Worm (Caenorhabditis elegans) whole organism, L2 larva: ENCODE data around the gene pacs-1.

Experiments
- F13H6.1 ChIP-seq: sonication (generic microtip); optimal IDR thresholded peaks from 2 replicates; lab custom pipeline; 2016; ENCODE audit warnings: missing genetic modification characterization, missing compliant biosample characterization
- ama-1 ChIP-seq: fragments of 150-350 bp; optimal IDR thresholded peaks from 2 replicates; lab custom pipeline; 2018; ENCODE audit warnings: inconsistent platforms
- blmp-1 ChIP-seq: sonication (generic microtip); optimal IDR thresholded peaks from 2 replicates; lab custom pipeline; 2017; ENCODE audit warnings: missing genetic modification characterization, mild to moderate bottlenecking, missing compliant biosample characterization, antibody characterized with exemption, moderate library complexity; ENCODE audit not compliant: insufficient read depth
- crh-2 ChIP-seq: sonication (generic microtip); optimal IDR thresholded peaks from 2 replicates; lab custom pipeline; 2017; ENCODE audit warnings: missing biosample characterization, missing genetic modification characterization
- lin-13 ChIP-seq: fragments of 150-350 bp; optimal IDR thresholded peaks from 2 replicates; lab custom pipeline; 2014; ENCODE audit warnings: missing biosample characterization, missing genetic modification reagents, missing genetic modification characterization
- mbf-1 ChIP-seq: sonication (generic microtip); optimal IDR thresholded peaks from 2 replicates; lab custom pipeline; 2017; ENCODE audit warnings: missing biosample characterization, missing genetic modification characterization
- nhr-11 ChIP-seq: fragments of 150-350 bp; optimal IDR thresholded peaks from 2 replicates; lab custom pipeline; 2014; ENCODE audit warnings: missing biosample characterization, missing genetic modification characterization
- nhr-21 ChIP-seq: fragments of 150-350 bp; optimal IDR thresholded peaks from 2 replicates; lab custom pipeline; 2014; ENCODE audit warnings: missing biosample characterization, missing genetic modification characterization
- nhr-25 ChIP-seq: fragments of 150-350 bp; sonication (generic microtip); optimal IDR thresholded peaks from 3 replicates; lab custom pipeline; 2014; ENCODE audit warnings: missing biosample characterization, missing genetic modification characterization
- sma-3 ChIP-seq: sonication (generic microtip); optimal IDR thresholded peaks from 2 replicates; lab custom pipeline; 2016; ENCODE audit warnings: missing genetic modification reagents, missing genetic modification characterization, missing compliant biosample characterization
- snpc-4 ChIP-seq: fragments of 150-350 bp; optimal IDR thresholded peaks from 2 replicates; lab custom pipeline; 2014; ENCODE audit warnings: missing biosample characterization, missing genetic modification characterization
- unc-39 ChIP-seq: fragments of 150-350 bp; optimal IDR thresholded peaks from 2 replicates; lab custom pipeline; 2014; ENCODE audit warnings: missing biosample characterization, missing genetic modification characterization
- unc-62 ChIP-seq: fragments of 150-350 bp; optimal IDR thresholded peaks from 2 replicates; lab custom pipeline; 2014; ENCODE audit warnings: missing biosample characterization, missing genetic modification reagents, missing genetic modification characterization
- zag-1 ChIP-seq: fragments of 150-350 bp; optimal IDR thresholded peaks from 2 replicates; lab custom pipeline; 2014; ENCODE audit warnings: missing biosample characterization, missing genetic modification characterization
- ztf-4 ChIP-seq: fragments of 150-350 bp; optimal IDR thresholded peaks from 2 replicates; lab custom pipeline; 2014; ENCODE audit warnings: missing biosample characterization, missing genetic modification characterization

pacs-1 gene

DNA sequence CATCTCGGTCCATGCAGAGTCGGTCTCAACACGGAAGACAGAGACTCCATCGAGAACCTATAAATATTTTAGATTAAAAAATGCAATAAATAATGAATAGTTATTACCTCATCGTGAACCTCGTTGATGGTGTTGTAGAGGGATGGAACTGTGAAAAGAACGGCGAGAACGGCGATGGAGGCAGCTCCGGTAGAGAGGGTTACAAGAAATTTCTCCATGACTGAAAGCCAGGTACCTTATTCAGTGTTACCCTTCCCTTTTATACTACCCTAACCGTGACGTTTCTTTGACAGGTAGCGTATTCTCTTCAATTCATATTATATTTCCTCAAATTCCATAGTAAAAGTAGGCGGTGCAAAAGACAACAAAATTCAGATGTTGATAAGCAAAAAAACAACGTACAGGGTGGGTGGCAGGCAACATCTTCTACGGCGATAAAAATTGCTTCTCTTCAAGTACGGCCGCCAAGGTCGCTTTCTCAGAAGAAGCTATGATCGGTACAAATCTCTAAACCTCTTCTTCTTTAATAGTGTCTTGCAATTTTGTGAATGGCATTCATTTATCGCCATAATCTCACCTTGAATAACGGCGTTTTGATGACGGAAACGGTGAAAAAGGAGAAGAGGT is 51.9 kb downstream of the pacs-1 start, which contains the start of gene col-10 (continued):
- TF ChIP-seq F13H6.1 (tag; lab: Kevin White, UChicago): no peak
- no peak for TF ChIP-seq unc-39 (tag; lab: Kevin White, UChicago)
- TF ChIP-seq zag-1 (tag; lab: Kevin White, UChicago): no peak
- TF ChIP-seq snpc-4 (tag; lab: Kevin White, UChicago): no peak
- no peak for TF ChIP-seq mbf-1 (tag; lab: Kevin White, UChicago)
- TF ChIP-seq sma-3 (GFP tag; lab: Kevin White, UChicago): peak; percentile 32

DNA sequence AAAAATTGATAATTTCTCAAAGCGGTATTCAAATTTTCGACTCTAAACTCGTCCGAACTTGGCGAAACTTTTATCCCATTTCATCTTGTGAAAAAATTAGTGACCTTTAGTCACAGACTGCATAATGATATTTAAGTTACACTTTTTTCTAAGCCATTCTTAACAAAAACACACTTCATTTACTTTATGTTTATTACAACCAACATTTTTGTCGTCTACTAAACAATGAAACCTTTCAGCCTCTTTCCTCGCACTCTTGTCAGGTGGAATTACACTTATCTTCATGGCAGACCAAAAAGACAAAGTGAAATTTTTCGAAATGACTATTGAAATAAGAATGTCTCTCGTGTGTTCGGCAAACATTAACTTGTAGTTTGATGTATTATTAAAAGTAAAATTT is 53.2 kb downstream of the pacs-1 start:
- peak; percentile 0 for TF ChIP-seq blmp-1 (tag; lab: Kevin White, UChicago)
- TF ChIP-seq unc-62 (GFP tag; lab: Kevin White, UChicago): no peak
- peak; percentile 23 for TF ChIP-seq crh-2
- TF ChIP-seq nhr-21 (tag; lab: Kevin White, UChicago): peak; percentile 28
- no peak for TF ChIP-seq nhr-11
- peak; percentile 17 for TF ChIP-seq lin-13
- peak; percentile 6 for TF ChIP-seq ztf-4 (tag; lab: Kevin White, UChicago)
- TF ChIP-seq sma-3 (GFP tag; lab: Kevin White, UChicago): peak; percentile 14
- peak; percentile 93 for TF ChIP-seq ama-1 (lab: Kevin White, UChicago)
- peak; percentile 91 for TF ChIP-seq nhr-25
